Fruit fly (Drosophila melanogaster): ENCODE measurements around the gene dop.

Gene dop

DNA sequence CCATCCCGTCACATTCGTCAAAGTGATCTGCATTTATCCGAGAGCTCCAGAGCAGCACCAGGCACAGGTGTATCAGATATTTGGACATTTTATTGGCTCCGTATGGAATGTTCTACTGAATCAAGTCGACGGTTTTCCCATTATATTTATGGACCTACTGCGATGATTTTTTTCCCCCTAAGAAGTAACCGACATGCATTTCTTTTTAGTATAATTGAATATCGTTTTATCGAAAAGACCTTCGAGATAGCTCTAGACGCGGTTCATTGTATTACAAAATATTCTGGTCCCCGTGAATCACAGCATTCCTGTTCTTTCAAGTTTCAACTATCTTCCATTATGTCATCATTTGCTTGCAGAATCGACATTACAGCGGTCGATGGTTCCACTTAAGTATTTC is 36.7 kb upstream of the dop start, which contains the start of gene obst-H:
Gene obst-H (minus strand): TSS at position 101 of the 400 bp plus-strand sequence.
- TF ChIP-seq CG13204 (GFP tag; optimal IDR thresholded peaks at IDR 0.05) (no peak), gl (tag; optimal IDR thresholded peaks at IDR 0.05) (no peak), CG17806 (tag; optimal IDR thresholded peaks at IDR 0.05) (no peak), CG32121 (GFP tag; IDR thresholded peaks at IDR 0.05) (no peak), CG34367 (tag; optimal IDR thresholded peaks at IDR 0.05) (no peak), CG12605 (GFP tag; IDR thresholded peaks at IDR 0.05) (no peak), Ets98B (GFP tag; IDR thresholded peaks at IDR 0.05) (no peak), EcR (GFP tag; optimal IDR thresholded peaks at IDR 0.05) (no peak), Pif1A (GFP tag; optimal IDR thresholded peaks at IDR 0.05) (no peak)

DNA sequence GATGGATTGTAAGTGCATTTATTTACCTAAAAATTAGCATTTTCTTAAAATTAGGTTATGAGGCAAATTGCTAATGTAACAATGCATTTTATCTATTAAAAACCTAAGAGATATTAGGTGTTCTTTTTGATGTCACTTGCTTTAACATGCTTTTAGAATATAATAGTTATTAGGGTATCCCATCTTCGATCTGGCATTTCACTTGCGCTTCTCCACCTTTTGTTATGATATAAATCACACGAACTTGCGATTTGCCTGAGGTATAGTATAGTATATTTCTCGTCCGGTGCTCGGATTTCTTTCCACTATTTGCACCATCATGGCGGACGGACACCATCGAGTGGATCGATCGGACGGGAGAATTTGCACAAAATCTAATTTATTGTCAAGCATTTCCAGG is 35.7 kb upstream of the dop start:
- TF ChIP-seq CG32121 (GFP tag; IDR thresholded peaks at IDR 0.05) (no peak), CG13204 (GFP tag; optimal IDR thresholded peaks at IDR 0.05) (no peak), CG8159 (tag; optimal IDR thresholded peaks at IDR 0.05) (no peak), fd96Ca (GFP tag; IDR thresholded peaks at IDR 0.05) (no peak), Snoo (tag; optimal IDR thresholded peaks at IDR 0.05) (no peak), gl (tag; optimal IDR thresholded peaks at IDR 0.05) (no peak), CG15710 (tag; optimal IDR thresholded peaks at IDR 0.05) (no peak), CG14655 (GFP tag; optimal IDR thresholded peaks at IDR 0.05) (no peak), EcR (GFP tag; optimal IDR thresholded peaks at IDR 0.05) (no peak), Pif1A (GFP tag; optimal IDR thresholded peaks at IDR 0.05) (no peak), CG4496 (GFP tag; IDR thresholded peaks at IDR 0.05) (no peak), CG10348 (GFP tag; IDR thresholded peaks at IDR 0.05) (no peak), CG8301 (tag; optimal IDR thresholded peaks at IDR 0.05) (no peak), Pif1B (GFP tag; optimal IDR thresholded peaks at IDR 0.05) (no peak), CG12605 (GFP tag; IDR thresholded peaks at IDR 0.05) (no peak), CG34367 (tag; optimal IDR thresholded peaks at IDR 0.05) (no peak)

DNA sequence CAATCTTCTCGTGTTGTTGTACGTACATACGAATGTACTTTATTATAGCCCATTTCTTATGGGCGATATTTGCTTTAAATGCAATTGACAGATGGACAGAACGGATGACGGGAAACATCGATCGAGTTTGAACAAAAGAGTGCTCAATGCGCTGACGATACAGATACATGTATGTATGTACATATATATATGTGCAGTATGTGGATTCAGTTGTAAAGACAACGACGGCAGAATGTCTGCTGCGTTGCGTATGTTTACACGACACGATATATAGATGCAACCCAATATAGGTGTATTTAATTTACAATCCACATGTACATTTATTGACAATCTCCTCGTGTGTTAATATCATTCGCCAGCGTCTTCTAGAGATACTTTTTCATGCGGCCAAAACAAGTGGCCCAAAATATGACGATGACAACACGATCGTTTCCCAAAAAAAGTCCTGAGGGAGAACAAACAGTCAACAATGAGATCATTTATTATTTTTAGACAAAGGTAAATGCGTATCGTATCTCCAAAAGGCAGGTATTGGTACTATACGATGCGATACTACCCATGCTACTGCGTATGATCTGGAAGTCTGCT is 35.1 kb upstream of the dop start:
- TF ChIP-seq gl (tag; optimal IDR thresholded peaks at IDR 0.05) (peak; percentile 30), Pif1A (GFP tag; optimal IDR thresholded peaks at IDR 0.05) (no peak), EcR (GFP tag; optimal IDR thresholded peaks at IDR 0.05) (peak; percentile 23)

DNA sequence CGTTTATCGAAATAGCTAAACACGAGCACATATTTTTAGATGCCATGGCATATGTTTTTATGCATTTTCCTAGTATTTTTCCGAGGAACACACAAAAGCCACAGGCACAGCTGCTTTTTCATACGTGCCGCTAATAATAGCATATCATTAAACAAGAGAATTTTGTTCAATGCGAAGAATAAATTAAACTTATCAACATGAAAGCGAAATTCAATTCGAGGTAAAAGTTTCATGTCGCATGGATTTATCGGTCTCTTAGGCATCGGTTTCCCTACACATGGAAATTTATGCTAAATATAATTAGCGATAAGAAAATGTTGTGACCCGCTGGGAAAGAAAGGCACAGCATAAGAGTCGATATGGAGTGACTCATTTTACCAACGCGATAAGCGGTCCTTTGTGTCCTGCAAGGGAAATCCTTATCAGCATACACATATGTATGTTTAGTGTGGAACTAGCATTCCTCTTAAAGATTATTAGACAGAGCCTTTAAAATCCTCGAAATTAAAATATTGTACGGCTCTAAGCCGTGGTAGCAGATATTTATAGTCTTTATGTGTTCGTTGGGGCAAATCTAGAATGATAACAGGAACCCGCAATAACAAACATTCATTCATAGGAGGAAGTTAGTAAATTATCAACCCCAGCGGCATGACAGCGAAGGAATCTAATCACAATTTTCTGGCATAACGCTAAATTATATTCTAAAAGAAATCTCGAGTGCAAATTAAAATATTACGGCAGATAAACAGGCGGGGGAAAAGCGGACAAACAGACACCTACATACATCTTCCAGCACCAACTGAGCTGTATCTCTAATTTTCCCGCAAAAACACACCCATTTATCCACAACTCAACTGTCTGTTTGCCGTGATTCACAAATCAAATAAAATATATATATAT is 34.1 kb upstream of the dop start, which contains the start of gene CG43248:
Gene CG43248 (minus strand): TSS at position 51 of the 903 bp plus-strand sequence.
- TF ChIP-seq CG17806 (tag; optimal IDR thresholded peaks at IDR 0.05) (no peak), CG32121 (GFP tag; IDR thresholded peaks at IDR 0.05) (no peak), Ets98B (GFP tag; IDR thresholded peaks at IDR 0.05) (no peak), D1 (tag; optimal IDR thresholded peaks at IDR 0.05) (no peak), CG8159 (tag; optimal IDR thresholded peaks at IDR 0.05) (no peak), Snoo (tag; optimal IDR thresholded peaks at IDR 0.05) (no peak), EcR (GFP tag; optimal IDR thresholded peaks at IDR 0.05) (no peak), CG14655 (GFP tag; optimal IDR thresholded peaks at IDR 0.05) (no peak), CG9948 (tag; optimal IDR thresholded peaks at IDR 0.05) (no peak), rn (GFP tag; IDR thresholded peaks at IDR 0.05) (no peak)

DNA sequence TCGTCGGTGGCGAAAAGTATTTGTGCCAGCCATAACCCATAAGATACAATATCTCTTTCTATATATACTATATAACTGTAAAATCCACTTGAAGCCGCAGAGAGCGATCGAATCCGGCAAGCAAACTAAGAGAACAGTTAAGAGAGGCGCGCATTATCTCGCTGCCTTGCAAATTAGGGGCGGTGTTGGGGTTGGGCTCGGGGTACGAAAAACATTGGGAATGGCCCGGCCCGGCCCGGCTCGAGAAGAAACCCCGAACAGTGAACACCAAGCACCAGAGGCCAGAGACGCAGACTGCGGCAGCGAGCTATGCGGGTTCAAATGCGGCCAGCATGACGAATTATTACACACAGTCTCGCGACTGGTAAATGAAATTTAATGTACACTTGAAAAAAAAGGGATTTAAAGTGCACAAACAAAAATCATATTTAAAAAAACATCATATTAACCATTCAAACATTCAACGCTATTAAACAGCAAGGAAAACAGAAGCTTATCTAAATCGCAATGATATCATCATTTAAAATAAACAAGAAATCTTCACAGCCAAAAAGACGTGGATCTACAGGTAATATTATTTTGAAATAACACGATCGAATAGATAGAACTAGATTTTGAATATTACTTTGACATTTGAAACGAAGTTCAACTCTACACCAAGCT is 33.3 kb upstream of the dop start:
- TF ChIP-seq CG8301 (tag; optimal IDR thresholded peaks at IDR 0.05): peak; percentile 60
- TF ChIP-seq D1 (tag; optimal IDR thresholded peaks at IDR 0.05): no peak
- TF ChIP-seq Pif1B (GFP tag; optimal IDR thresholded peaks at IDR 0.05): no peak
- peak; percentile 9 for TF ChIP-seq CG15710 (tag; optimal IDR thresholded peaks at IDR 0.05)
- TF ChIP-seq CG32121 (GFP tag; IDR thresholded peaks at IDR 0.05): peak; percentile 50; the same call in 1 of the 2 replicates
- peak; percentile 90 for TF ChIP-seq CG4496 (GFP tag; IDR thresholded peaks at IDR 0.05)
- peak; percentile 3 for TF ChIP-seq Snoo (tag; optimal IDR thresholded peaks at IDR 0.05)
- 0 out of 2 replicates have a peak, but pooled peaks have one; percentile 31 for TF ChIP-seq rn (GFP tag; IDR thresholded peaks at IDR 0.05)
- peak; percentile 40 for TF ChIP-seq CG12605 (GFP tag; IDR thresholded peaks at IDR 0.05)
- 0 out of 2 replicates have a peak, but pooled peaks have one; percentile 6 for TF ChIP-seq CG10348 (GFP tag; IDR thresholded peaks at IDR 0.05)
- TF ChIP-seq CG13204 (GFP tag; optimal IDR thresholded peaks at IDR 0.05): no peak
- peak; percentile 79 for TF ChIP-seq CG14655 (GFP tag; optimal IDR thresholded peaks at IDR 0.05)
- TF ChIP-seq fd96Ca (GFP tag; IDR thresholded peaks at IDR 0.05): peak; percentile 51; the same call in 2 of the 3 replicates
- peak; percentile 73 for TF ChIP-seq EcR (GFP tag; optimal IDR thresholded peaks at IDR 0.05)
- TF ChIP-seq gl (tag; optimal IDR thresholded peaks at IDR 0.05): no peak
- peak; percentile 45 for TF ChIP-seq CG9948 (tag; optimal IDR thresholded peaks at IDR 0.05)
- TF ChIP-seq CG34367 (tag; optimal IDR thresholded peaks at IDR 0.05): no peak
- TF ChIP-seq CG17806 (tag; optimal IDR thresholded peaks at IDR 0.05): peak; percentile 4
- peak; percentile 64; the same call in 1 of the 2 replicates for TF ChIP-seq Ets98B (GFP tag; IDR thresholded peaks at IDR 0.05)
- no peak for TF ChIP-seq Pif1A (GFP tag; optimal IDR thresholded peaks at IDR 0.05)
- peak; percentile 63 for TF ChIP-seq CG8159 (tag; optimal IDR thresholded peaks at IDR 0.05)

All from whole organism, pupa.